Fruit fly (Drosophila melanogaster) whole organism, embryonic: ENCODE measurements around the gene Cyp318a1.

Experiments used
- Awh ChIP-seq: fragments of 200-800 bp; sonication (Bioruptor generic); IDR thresholded peaks from 2 replicates; pipeline ENCODE4, ENCODE4 v1.3.6; 2022; ENCODE audit warnings: missing biosample characterization, missing genetic modification characterization
- BEAF-32 ChIP-seq: fragments of 200-800 bp; sonication (Bioruptor generic); optimal IDR thresholded peaks from 3 replicates; lab custom pipeline; 2017; ENCODE audit warnings: missing biosample characterization, missing genetic modification characterization, mild to moderate bottlenecking, moderate library complexity, missing genetic modification reagents
- Blimp-1 ChIP-seq: fragments of 200-800 bp; sonication (Bioruptor generic); optimal IDR thresholded peaks from 3 replicates; lab custom pipeline; 2018; ENCODE audit warnings: missing biosample characterization, missing genetic modification characterization, mild to moderate bottlenecking, moderate library complexity, missing genetic modification reagents
- CG10431 ChIP-seq: fragments of 200-800 bp; sonication (Bioruptor generic); optimal IDR thresholded peaks from 3 replicates; lab custom pipeline; 2018; ENCODE audit warnings: missing biosample characterization, mild to moderate bottlenecking, missing genetic modification characterization
- CG10543 ChIP-seq: fragments of 200-800 bp; sonication (Bioruptor generic); optimal IDR thresholded peaks from 3 replicates; lab custom pipeline; 2017; ENCODE audit warnings: missing biosample characterization, mild to moderate bottlenecking, missing genetic modification characterization, moderate library complexity
- CG10565 ChIP-seq: fragments of 200-800 bp; sonication (Bioruptor generic); optimal IDR thresholded peaks from 3 replicates; lab custom pipeline; 2016; ENCODE audit warnings: missing biosample characterization, mild to moderate bottlenecking, missing genetic modification characterization
- CG11560 ChIP-seq: fragments of 200-800 bp; sonication (Bioruptor generic); IDR thresholded peaks from 3 replicates; pipeline ENCODE4 v1.3.6; 2022; ENCODE audit warnings: missing biosample characterization, missing genetic modification characterization
- CG11723 ChIP-seq: fragments of 200-800 bp; sonication (Bioruptor generic); optimal IDR thresholded peaks from 2 replicates; lab custom pipeline; 2017; ENCODE audit warnings: missing biosample characterization, mild to moderate bottlenecking, missing genetic modification characterization
- CG17328 ChIP-seq: fragments of 200-800 bp; sonication (Bioruptor generic); IDR thresholded peaks from 2 replicates; pipeline ENCODE4 v1.3.6; 2022; ENCODE audit warnings: missing biosample characterization, missing genetic modification characterization
- CG2120 ChIP-seq: fragments of 200-800 bp; sonication (Bioruptor generic); optimal IDR thresholded peaks from 3 replicates; lab custom pipeline; 2016; ENCODE audit warnings: missing biosample characterization, missing genetic modification characterization
- CG30020 ChIP-seq: fragments of 200-800 bp; optimal IDR thresholded peaks from 2 replicates; lab custom pipeline; 2019; ENCODE audit warnings: missing biosample characterization, mild to moderate bottlenecking, missing genetic modification characterization, moderate library complexity
- CG5245 ChIP-seq: fragments of 200-800 bp; sonication (Bioruptor generic); optimal IDR thresholded peaks from 3 replicates; lab custom pipeline; 2016; ENCODE audit warnings: missing biosample characterization, missing genetic modification characterization
- CG6854 ChIP-seq: fragments of 200-800 bp; sonication (Bioruptor generic); optimal IDR thresholded peaks from 3 replicates; lab custom pipeline; 2017; ENCODE audit warnings: missing biosample characterization, mild to moderate bottlenecking, missing genetic modification characterization
- CG7357 ChIP-seq: fragments of 200-800 bp; sonication (Bioruptor generic); IDR thresholded peaks from 3 replicates; pipeline ENCODE4 v1.3.6; 2022; ENCODE audit warnings: missing biosample characterization, missing genetic modification characterization
- CG7372 ChIP-seq: fragments of 200-800 bp; sonication (Bioruptor generic); IDR thresholded peaks from 2 replicates; pipeline ENCODE4 v1.3.6; 2022; ENCODE audit warnings: missing biosample characterization, missing genetic modification characterization
- CG7556 ChIP-seq: fragments of 200-800 bp; sonication (Bioruptor generic); optimal IDR thresholded peaks from 2 replicates; lab custom pipeline; 2017; ENCODE audit warnings: missing biosample characterization, mild to moderate bottlenecking, missing genetic modification characterization
- CG7839 ChIP-seq: fragments of 200-800 bp; sonication (Bioruptor generic); optimal IDR thresholded peaks from 3 replicates; lab custom pipeline; 2018; ENCODE audit warnings: missing biosample characterization, mild to moderate bottlenecking, missing genetic modification characterization, moderate library complexity
- CG8388 ChIP-seq: fragments of 200-800 bp; sonication (Bioruptor generic); optimal IDR thresholded peaks from 2 replicates; lab custom pipeline; 2019; ENCODE audit warnings: missing biosample characterization, mild to moderate bottlenecking, missing genetic modification characterization, moderate library complexity
- CG8944 ChIP-seq: fragments of 200-800 bp; sonication (Bioruptor generic); optimal IDR thresholded peaks from 3 replicates; lab custom pipeline; 2016; ENCODE audit warnings: missing biosample characterization, missing genetic modification characterization
- CTCF ChIP-seq: fragments of 200-800 bp; sonication (Bioruptor generic); optimal IDR thresholded peaks from 2 replicates; lab custom pipeline; 2017; ENCODE audit warnings: missing biosample characterization, mild to moderate bottlenecking, missing genetic modification characterization, moderate library complexity
- Chrac-16 ChIP-seq: fragments of 200-800 bp; sonication (Bioruptor generic); optimal IDR thresholded peaks from 3 replicates; lab custom pipeline; 2016; ENCODE audit warnings: missing biosample characterization, missing genetic modification characterization
- Deaf1 ChIP-seq: fragments of 200-800 bp; optimal IDR thresholded peaks from 3 replicates; lab custom pipeline; 2019; ENCODE audit warnings: missing biosample characterization, mild to moderate bottlenecking, missing genetic modification characterization, moderate library complexity
- HLH3B ChIP-seq: fragments of 200-800 bp; sonication (Bioruptor generic); IDR thresholded peaks from 2 replicates; pipeline ENCODE4 v1.3.6; 2022; ENCODE audit warnings: missing biosample characterization, missing genetic modification characterization
- Hey ChIP-seq: fragments of 200-800 bp; sonication (Bioruptor generic); optimal IDR thresholded peaks from 3 replicates; lab custom pipeline; 2018; ENCODE audit warnings: missing biosample characterization, mild to moderate bottlenecking, missing genetic modification characterization
- Opbp ChIP-seq: fragments of 200-800 bp; sonication (Bioruptor generic); IDR thresholded peaks from 3 replicates; pipeline ENCODE4 v1.3.6; 2022; ENCODE audit warnings: missing biosample characterization, missing genetic modification characterization; ENCODE audit not compliant: partially characterized antibody
- Ptx1 ChIP-seq: fragments of 200-800 bp; sonication (Bioruptor generic); IDR thresholded peaks from 2 replicates; pipeline ENCODE4 v1.3.6; 2022; ENCODE audit warnings: missing biosample characterization, missing genetic modification characterization
- Six4 ChIP-seq: fragments of 200-800 bp; sonication (Bioruptor generic); optimal IDR thresholded peaks from 2 replicates; lab custom pipeline; 2016; ENCODE audit warnings: missing biosample characterization, missing genetic modification characterization
- Xbp1 ChIP-seq: fragments of 200-800 bp; sonication (Bioruptor generic); optimal IDR thresholded peaks from 3 replicates; lab custom pipeline; 2016; ENCODE audit warnings: missing biosample characterization, mild to moderate bottlenecking, missing genetic modification characterization
- Xrp1 ChIP-seq: fragments of 200-800 bp; sonication (Bioruptor generic); IDR thresholded peaks from 2 replicates; pipeline ENCODE4 v1.3.6; 2022; ENCODE audit warnings: missing biosample characterization, missing genetic modification characterization
- abd-A ChIP-seq: fragments of 200-800 bp; sonication (Bioruptor generic); optimal IDR thresholded peaks from 3 replicates; lab custom pipeline; 2019; ENCODE audit warnings: missing biosample characterization, mild to moderate bottlenecking, missing genetic modification characterization, moderate library complexity
- al ChIP-seq: fragments of 200-800 bp; sonication (Bioruptor generic); IDR thresholded peaks from 2 replicates; pipeline ENCODE4 v1.3.6; 2022; ENCODE audit warnings: missing biosample characterization, missing genetic modification characterization
- bab2 ChIP-seq: fragments of 200-800 bp; sonication (Bioruptor generic); optimal IDR thresholded peaks from 2 replicates; lab custom pipeline; 2016; ENCODE audit warnings: missing biosample characterization, missing genetic modification characterization
- bcd ChIP-seq: fragments of 200-800 bp; sonication (Bioruptor generic); optimal IDR thresholded peaks from 2 replicates; lab custom pipeline; 2017; ENCODE audit warnings: missing biosample characterization, mild to moderate bottlenecking, missing genetic modification characterization
- crc ChIP-seq: fragments of 200-800 bp; sonication (Bioruptor generic); optimal IDR thresholded peaks from 2 replicates; lab custom pipeline; 2016; ENCODE audit warnings: missing biosample characterization, missing genetic modification characterization
- dan ChIP-seq: fragments of 200-800 bp; sonication (Bioruptor generic); IDR thresholded peaks from 2 replicates; pipeline ENCODE4 v1.3.6; 2022; ENCODE audit warnings: missing biosample characterization, missing genetic modification characterization
- danr ChIP-seq: fragments of 200-800 bp; sonication (Bioruptor generic); IDR thresholded peaks from 2 replicates; pipeline ENCODE4 v1.3.6; 2022; ENCODE audit warnings: missing biosample characterization, missing genetic modification characterization
- dimm ChIP-seq: fragments of 200-800 bp; sonication (Bioruptor generic); IDR thresholded peaks from 2 replicates; pipeline ENCODE4 v1.3.6; 2022; ENCODE audit warnings: missing biosample characterization, missing genetic modification characterization
- dmrt99B ChIP-seq: fragments of 200-800 bp; sonication (Bioruptor generic); optimal IDR thresholded peaks from 2 replicates; lab custom pipeline; 2018; ENCODE audit warnings: missing biosample characterization, mild to moderate bottlenecking, missing genetic modification characterization, moderate library complexity
- eve ChIP-seq, 2 experiments: fragments of >200 bp; optimal IDR thresholded peaks; 2 replicates each; lab custom pipeline; 2017; ENCODE audit warnings: missing biosample characterization in 2 of 2, missing genetic modification characterization in 2 of 2
- insv ChIP-seq, 2 experiments: fragments of 200-800 bp; sonication (Bioruptor generic); optimal IDR thresholded peaks; 3 replicates each; lab custom pipeline; 2016 to 2018; ENCODE audit warnings: missing biosample characterization in 2 of 2, missing genetic modification characterization in 2 of 2
- jigr1 ChIP-seq: fragments of 200-800 bp; sonication (Bioruptor generic); IDR thresholded peaks from 3 replicates; pipeline ENCODE4 v1.3.6; 2022; ENCODE audit warnings: missing biosample characterization, missing genetic modification characterization
- luna ChIP-seq: fragments of 200-800 bp; sonication (Bioruptor generic); optimal IDR thresholded peaks from 2 replicates; lab custom pipeline; 2016; ENCODE audit warnings: missing biosample characterization, missing genetic modification characterization
- maf-S ChIP-seq: fragments of 200-800 bp; sonication (Bioruptor generic); optimal IDR thresholded peaks from 2 replicates; lab custom pipeline; 2016; ENCODE audit warnings: missing biosample characterization, missing genetic modification characterization
- nmo ChIP-seq: fragments of 200-800 bp; sonication (Bioruptor generic); optimal IDR thresholded peaks from 2 replicates; lab custom pipeline; 2018; ENCODE audit warnings: missing biosample characterization, mild to moderate bottlenecking, missing genetic modification characterization, moderate library complexity
- pfk ChIP-seq: fragments of 200-800 bp; sonication (Bioruptor generic); optimal IDR thresholded peaks from 2 replicates; lab custom pipeline; 2018; ENCODE audit warnings: missing biosample characterization, mild to moderate bottlenecking, missing genetic modification characterization, moderate library complexity
- sens ChIP-seq: fragments of 200-800 bp; sonication (Bioruptor generic); peaks from one replicate; lab custom pipeline; 2016; ENCODE audit warnings: missing biosample characterization, missing genetic modification characterization
- sna ChIP-seq: fragments of 200-800 bp; sonication (Bioruptor generic); IDR thresholded peaks from 2 replicates; pipeline ENCODE4 v1.3.6; 2022; ENCODE audit warnings: missing biosample characterization, missing genetic modification characterization; ENCODE audit not compliant: partially characterized antibody
- tio ChIP-seq: fragments of 200-800 bp; sonication (Bioruptor generic); optimal IDR thresholded peaks from 2 replicates; lab custom pipeline; 2017; ENCODE audit warnings: missing biosample characterization, missing genetic modification characterization, inconsistent platforms
- tup ChIP-seq: fragments of 200-800 bp; sonication (Bioruptor generic); optimal IDR thresholded peaks from 2 replicates; lab custom pipeline; 2016; ENCODE audit warnings: missing biosample characterization, mild to moderate bottlenecking, missing genetic modification characterization, moderate library complexity
- vvl ChIP-seq: fragments of 200-800 bp; sonication (Bioruptor generic); IDR thresholded peaks from 2 replicates; pipeline ENCODE4 v1.3.6; 2022; ENCODE audit warnings: missing biosample characterization, missing genetic modification characterization
- zfh1 ChIP-seq: fragments of 200-800 bp; sonication (Bioruptor generic); IDR thresholded peaks from 3 replicates; pipeline ENCODE4 v1.3.6; 2022; ENCODE audit warnings: missing biosample characterization, missing genetic modification characterization

Cyp318a1 gene

DNA sequence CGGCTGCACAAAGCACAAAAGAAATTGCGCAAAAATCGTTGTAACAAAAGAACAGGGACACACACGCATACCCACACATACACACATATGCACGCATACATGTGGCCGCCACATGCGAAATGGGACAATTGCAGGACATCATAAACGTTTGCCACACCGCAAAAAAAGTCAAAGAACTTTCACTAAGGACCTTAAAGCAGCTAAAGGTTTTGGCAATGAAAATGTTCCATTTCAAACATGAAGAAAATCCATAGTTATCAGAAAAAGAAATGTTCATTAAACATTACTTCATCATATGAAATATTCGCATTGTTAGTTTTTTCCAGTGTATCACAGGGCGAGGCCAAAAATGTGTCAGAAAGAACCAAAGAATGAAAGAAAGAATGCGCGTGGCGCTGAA is 49.8 kb downstream of the Cyp318a1 start (continued):
- TF ChIP-seq Blimp-1 (GFP tag; lab: Kevin White, UChicago) (peak; percentile 31), CTCF (GFP tag; lab: Kevin White, UChicago) (no peak), Six4 (GFP tag; lab: Kevin White, UChicago) (no peak), dimm (GFP tag; lab: Robert Waterston, UW) (no peak)
- TF ChIP-seq, all 482 proteins: peak for 53

dm6 chrX:12084406-12084805 is 52.0 kb downstream of the Cyp318a1 start:
- TF ChIP-seq Deaf1 = no peak
- no peak for TF ChIP-seq CG5245 (GFP tag; lab: Kevin White, UChicago)
- TF ChIP-seq Chrac-16 (GFP tag; lab: Kevin White, UChicago) = no peak
- no peak for TF ChIP-seq pfk (GFP tag; lab: Kevin White, UChicago)
- peak; percentile 10 for TF ChIP-seq dmrt99B
- no peak for TF ChIP-seq jigr1
- no peak for TF ChIP-seq CG8388 (GFP tag; lab: Kevin White, UChicago)
- TF ChIP-seq maf-S (GFP tag; lab: Kevin White, UChicago) = no peak
- TF ChIP-seq CG11723 (GFP tag; lab: Kevin White, UChicago) = no peak
- TF ChIP-seq nmo = no peak
- TF ChIP-seq CG6854 (GFP tag; lab: Kevin White, UChicago) = no peak
- TF ChIP-seq CG7372 (GFP tag; lab: Robert Waterston, UW) = no peak
- no peak for TF ChIP-seq eve (GFP tag; optimal IDR thresholded peaks at IDR 0.05; lab: Kevin White, UChicago)
- TF ChIP-seq CG10431 (GFP tag; lab: Kevin White, UChicago) = no peak
- no peak for TF ChIP-seq HLH3B (GFP tag; lab: Robert Waterston, UW)
- TF ChIP-seq CG30020 (tag; lab: Kevin White, UChicago) = no peak
- TF ChIP-seq abd-A (tag; lab: Kevin White, UChicago) = peak; percentile 32
- TF ChIP-seq CG7556 (GFP tag; lab: Kevin White, UChicago) = peak; percentile 12
- no peak for TF ChIP-seq CG8944 (GFP tag; lab: Kevin White, UChicago)
- no peak for TF ChIP-seq CG7357 (GFP tag; lab: Robert Waterston, UW)
- no peak for TF ChIP-seq BEAF-32 (GFP tag; lab: Kevin White, UChicago)
- no peak for TF ChIP-seq crc (GFP tag; lab: Kevin White, UChicago)
- no peak for TF ChIP-seq tio (GFP tag; lab: Kevin White, UChicago)
- no peak for TF ChIP-seq sna (GFP tag; lab: Robert Waterston, UW)
- TF ChIP-seq Xbp1 (GFP tag; lab: Kevin White, UChicago) = no peak
- TF ChIP-seq Opbp (GFP tag; lab: Robert Waterston, UW) = no peak
- 0 out of 2 replicates have a peak, but pooled peaks have one; percentile 18 for TF ChIP-seq CG17328 (GFP tag; lab: Robert Waterston, UW)
- no peak for TF ChIP-seq CG10565 (GFP tag; lab: Kevin White, UChicago)
- no peak for TF ChIP-seq Awh (GFP tag; lab: Robert Waterston, UW)
- TF ChIP-seq CG2120 (GFP tag; lab: Kevin White, UChicago) = peak; percentile 56
- TF ChIP-seq CG7839 (tag; lab: Kevin White, UChicago) = peak; percentile 39
- TF ChIP-seq sens (GFP tag; lab: Kevin White, UChicago) = peak; percentile 55
- TF ChIP-seq Ptx1 (GFP tag; lab: Robert Waterston, UW) = 0 out of 2 replicates have a peak, but pooled peaks have one; percentile 11
- TF ChIP-seq vvl = no peak
- TF ChIP-seq tup = no peak
- TF ChIP-seq Xrp1 = peak; percentile 30; the same call in 1 of the 2 replicates
- no peak for TF ChIP-seq bab2 (GFP tag; lab: Kevin White, UChicago)
- TF ChIP-seq Hey (tag; lab: Kevin White, UChicago) = no peak
- TF ChIP-seq insv (GFP tag; optimal IDR thresholded peaks at IDR 0.05; lab: Kevin White, UChicago) = no peak
- no peak for TF ChIP-seq danr
- no peak for TF ChIP-seq luna (GFP tag; lab: Kevin White, UChicago)
- 0 out of 3 replicates have a peak, but pooled peaks have one; percentile 41 for TF ChIP-seq zfh1 (GFP tag; lab: Robert Waterston, UW)
- peak; percentile 15 for TF ChIP-seq bcd (GFP tag; lab: Kevin White, UChicago)
- TF ChIP-seq CG11560 = no peak
- TF ChIP-seq al = no peak
- TF ChIP-seq dan (GFP tag; lab: Robert Waterston, UW) = no peak
- no peak for TF ChIP-seq CG10543 (GFP tag; lab: Kevin White, UChicago)
